5 worm cellular contexts compared by ENCODE assay signal in genomic region chrII:8730960-8731693, ce11.
TF ChIP-seq lines count a peak whose summit lies in the region.

No protein-coding gene starts in this region.

TF ChIP-seq in whole organism, L1 larva, 84 proteins besides CTCF, POLR2A, EP300 and RAD21:
- no peak for TF ChIP-seq hlh-4 (tag; optimal IDR thresholded peaks at IDR 0.05; lab: Kevin White, UChicago)
- TF ChIP-seq sup-37 (GFP tag; optimal IDR thresholded peaks at IDR 0.05; lab: Kevin White, UChicago) = no peak
- TF ChIP-seq blmp-1 (tag; optimal IDR thresholded peaks at IDR 0.05; lab: Kevin White, UChicago) = peak; percentile 96
- TF ChIP-seq lir-3 (tag; optimal IDR thresholded peaks at IDR 0.05; lab: Kevin White, UChicago; ENCODE audit: poor library complexity) = no peak
- TF ChIP-seq fkh-8 (tag; optimal IDR thresholded peaks at IDR 0.05; lab: Kevin White, UChicago) = no peak
- no peak for TF ChIP-seq efl-1 (optimal IDR thresholded peaks at IDR 0.05; lab: Kevin White, UChicago)
- TF ChIP-seq efl-1 (GFP tag; optimal IDR thresholded peaks at IDR 0.05 in 1 of 2; lab: Kevin White, UChicago) = peak in 1 of 2 experiments; percentile 27
- TF ChIP-seq elt-3 (tag; optimal IDR thresholded peaks at IDR 0.05; lab: Kevin White, UChicago) = peak in 1 of 6 experiments; percentile 87
- TF ChIP-seq nhr-20 (tag; optimal IDR thresholded peaks at IDR 0.05; lab: Kevin White, UChicago) = no peak
TF ChIP-seq in whole organism, L1 larva: peak in this region for 3.

TF ChIP-seq in whole organism, L2 larva, 48 proteins besides CTCF, POLR2A, EP300 and RAD21:
- TF ChIP-seq nhr-21 (tag; optimal IDR thresholded peaks at IDR 0.05; lab: Kevin White, UChicago) = peak; percentile 65
- TF ChIP-seq lin-11 (tag; optimal IDR thresholded peaks at IDR 0.05; lab: Kevin White, UChicago) = no peak

TF ChIP-seq in whole organism, L3 larva, 47 proteins besides CTCF, POLR2A, EP300 and RAD21:
- TF ChIP-seq nhr-43 (tag; optimal IDR thresholded peaks at IDR 0.05; lab: Kevin White, UChicago; ENCODE audit: poor library complexity, severe bottlenecking) (peak; percentile 62), lin-39 (tag; optimal IDR thresholded peaks at IDR 0.05; lab: Kevin White, UChicago) (no peak), nhr-23 (tag; optimal IDR thresholded peaks at IDR 0.05; lab: Kevin White, UChicago) (peak; percentile 37)
TF ChIP-seq in whole organism, L3 larva: peak in this region for 2.

TF ChIP-seq in whole organism, L4 larva, 104 proteins besides CTCF, POLR2A, EP300 and RAD21:
- TF ChIP-seq hlh-11 (tag; optimal IDR thresholded peaks at IDR 0.05; lab: Kevin White, UChicago) (peak; percentile 29), nhr-28 (tag; optimal IDR thresholded peaks at IDR 0.05; lab: Kevin White, UChicago) (peak; percentile 47), nhr-111 (GFP tag; optimal IDR thresholded peaks at IDR 0.05; lab: Kevin White, UChicago) (no peak), aha-1 (tag; lab: Kevin White, UChicago) (peak; percentile 42), spr-3 (GFP tag; optimal IDR thresholded peaks at IDR 0.05; lab: Kevin White, UChicago) (no peak), madf-9 (GFP tag; conservative IDR thresholded peaks at IDR 0.05; lab: Robert Waterston, UW) (no peak)

TF ChIP-seq in whole organism, mixed stage, embryonic, 35 proteins besides CTCF, POLR2A, EP300 and RAD21:
- TF ChIP-seq pha-4 (tag; optimal IDR thresholded peaks at IDR 0.05; lab: Kevin White, UChicago) = peak; percentile 86
- TF ChIP-seq nhr-2 (tag; optimal IDR thresholded peaks at IDR 0.05; lab: Kevin White, UChicago) = no peak
- TF ChIP-seq zip-8 (tag; optimal IDR thresholded peaks at IDR 0.05; lab: Kevin White, UChicago) = peak; percentile 83

Comparison
In these comparisons a context has a peak if more than half of its experiments do, and no peak if none do; other contexts are left out.
1. Of the 29 proteins assayed by ChIP-seq in both whole organism, L4 larva and whole organism, L1 larva: peak only in whole organism, L4 larva: aha-1 and nhr-28; only in whole organism, L1 larva: none; in both: none; in neither: 27.